Worm (Caenorhabditis elegans): ENCODE data around the gene srx-63.

srx-63 gene

ce11 chrV:3916480-3916879 lies 14.9 kb upstream of the srx-63 start, which contains the start of gene srx-67:
Gene srx-67, plus strand, starts transcription at chrV:3916780.
- TF ChIP-seq aha-1 (tag) (peak; percentile 74), F44E2.7 (GFP tag; IDR thresholded peaks at IDR 0.05) (no peak)

- TF ChIP-seq pha-4 (GFP tag; IDR thresholded peaks at IDR 0.05) (no peak), pha-4 (tag; optimal IDR thresholded peaks at IDR 0.05) (no peak), dve-1 (tag; optimal IDR thresholded peaks at IDR 0.05; ENCODE audit: insufficient read depth) (no peak), ceh-44 (GFP tag; IDR thresholded peaks at IDR 0.05) (no peak), snpc-4 (tag; optimal IDR thresholded peaks at IDR 0.05) (no peak), lin-29 (GFP tag; IDR thresholded peaks at IDR 0.05) (no peak), dmd-9 (GFP tag; IDR thresholded peaks at IDR 0.05) (no peak), egl-27 (tag; optimal IDR thresholded peaks at IDR 0.05) (no peak), lin-39 (tag; optimal IDR thresholded peaks at IDR 0.05) (no peak), jun-1 (tag; optimal IDR thresholded peaks at IDR 0.05) (no peak), ces-1 (GFP tag; optimal IDR thresholded peaks at IDR 0.05) (no peak), saeg-2 (GFP tag; IDR thresholded peaks at IDR 0.05) (no peak), T26A8.4 (GFP tag; IDR thresholded peaks at IDR 0.05) (no peak), F44E2.7 (GFP tag; IDR thresholded peaks at IDR 0.05) (no peak), R02D3.7 (tag; optimal IDR thresholded peaks at IDR 0.05) (no peak)
Measured at ce11 chrV:3919289-3919688, 12.1 kb upstream of the srx-63 start, which contains the start of gene srx-66. Gene srx-66, plus strand, starts transcription at chrV:3919589.

ce11 chrV:3921635-3922034 lies 9.8 kb upstream of the srx-63 start, which contains the start of gene srx-65:
Gene srx-65, plus strand, starts transcription at chrV:3921935.
- TF ChIP-seq ctbp-1 (GFP tag; IDR thresholded peaks at IDR 0.05) = no peak
- no peak for TF ChIP-seq unc-130 (GFP tag; optimal IDR thresholded peaks at IDR 0.05)
- TF ChIP-seq snpc-4 (tag; optimal IDR thresholded peaks at IDR 0.05) = no peak
- no peak for TF ChIP-seq skn-1 (tag; optimal IDR thresholded peaks at IDR 0.05)
- no peak for TF ChIP-seq sdz-12 (GFP tag; optimal IDR thresholded peaks at IDR 0.05)
- TF ChIP-seq T26A8.4 (GFP tag; IDR thresholded peaks at IDR 0.05) = no peak
- TF ChIP-seq ceh-62 (tag; optimal IDR thresholded peaks at IDR 0.05) = no peak
- TF ChIP-seq zag-1 (tag; optimal IDR thresholded peaks at IDR 0.05) = no peak
- TF ChIP-seq pha-4 (GFP tag; IDR thresholded peaks at IDR 0.05) = no peak
- TF ChIP-seq pha-4 (tag; optimal IDR thresholded peaks at IDR 0.05) = no peak
- no peak for TF ChIP-seq T20F7.1 (GFP tag; optimal IDR thresholded peaks at IDR 0.05)
- no peak for TF ChIP-seq set-16 (GFP tag; IDR thresholded peaks at IDR 0.05)
- no peak for TF ChIP-seq Y105C5A.15 (GFP tag; IDR thresholded peaks at IDR 0.05)
- no peak for TF ChIP-seq nhr-111 (GFP tag; optimal IDR thresholded peaks at IDR 0.05)
- no peak for TF ChIP-seq ZK337.2 (GFP tag; IDR thresholded peaks at IDR 0.05)
- no peak for TF ChIP-seq nhr-77 (tag; optimal IDR thresholded peaks at IDR 0.05)
- no peak for TF ChIP-seq zip-2 (tag; optimal IDR thresholded peaks at IDR 0.05)
- TF ChIP-seq lin-13 (GFP tag; optimal IDR thresholded peaks at IDR 0.05) = no peak
- TF ChIP-seq zfp-2 (tag; optimal IDR thresholded peaks at IDR 0.05) = no peak

ce11 chrV:3922547-3922946 lies 8.9 kb upstream of the srx-63 start:
- TF ChIP-seq tra-1 (GFP tag; IDR thresholded peaks at IDR 0.05) = no peak
- peak in 1 of 2 experiments; percentile 97 for TF ChIP-seq unc-62 (GFP tag; optimal IDR thresholded peaks at IDR 0.05 in 1 of 2)
- no peak for TF ChIP-seq unc-62 (tag; optimal IDR thresholded peaks at IDR 0.05)
- TF ChIP-seq dmd-6 (GFP tag; IDR thresholded peaks at IDR 0.05) = no peak
- no peak for TF ChIP-seq ama-1 (optimal IDR thresholded peaks at IDR 0.05)

- TF ChIP-seq madf-9 (GFP tag; conservative IDR thresholded peaks at IDR 0.05) = no peak
- TF ChIP-seq ces-1 (GFP tag; optimal IDR thresholded peaks at IDR 0.05) = no peak
- TF ChIP-seq madf-5 (GFP tag; IDR thresholded peaks at IDR 0.05) = 0 out of 4 replicates have a peak, but pooled peaks of 1 of the 2 experiments have one; percentile 8
- TF ChIP-seq zfp-2 (tag; optimal IDR thresholded peaks at IDR 0.05) = no peak
- no peak for TF ChIP-seq R02D3.7 (tag; optimal IDR thresholded peaks at IDR 0.05)
- no peak for TF ChIP-seq pha-4 (GFP tag; IDR thresholded peaks at IDR 0.05)
- no peak for TF ChIP-seq pha-4 (tag; optimal IDR thresholded peaks at IDR 0.05)
- no peak for TF ChIP-seq nhr-10 (tag; optimal IDR thresholded peaks at IDR 0.05)
- no peak for TF ChIP-seq mdl-1 (tag; optimal IDR thresholded peaks at IDR 0.05)
- TF ChIP-seq lin-38 (GFP tag; IDR thresholded peaks at IDR 0.05) = no peak
- TF ChIP-seq T26A8.4 (GFP tag; IDR thresholded peaks at IDR 0.05) = no peak
- no peak for TF ChIP-seq F44E2.7 (GFP tag; IDR thresholded peaks at IDR 0.05)
- peak; percentile 92 for TF ChIP-seq set-16 (GFP tag; IDR thresholded peaks at IDR 0.05)
- no peak for TF ChIP-seq lin-1 (GFP tag; IDR thresholded peaks at IDR 0.05)
Measured at ce11 chrV:3927522-3927921, 3.9 kb upstream of the srx-63 start.
